Fruit fly (Drosophila melanogaster): Measurements from ENCODE around the gene CG6707.

CG6707 gene

DNA sequence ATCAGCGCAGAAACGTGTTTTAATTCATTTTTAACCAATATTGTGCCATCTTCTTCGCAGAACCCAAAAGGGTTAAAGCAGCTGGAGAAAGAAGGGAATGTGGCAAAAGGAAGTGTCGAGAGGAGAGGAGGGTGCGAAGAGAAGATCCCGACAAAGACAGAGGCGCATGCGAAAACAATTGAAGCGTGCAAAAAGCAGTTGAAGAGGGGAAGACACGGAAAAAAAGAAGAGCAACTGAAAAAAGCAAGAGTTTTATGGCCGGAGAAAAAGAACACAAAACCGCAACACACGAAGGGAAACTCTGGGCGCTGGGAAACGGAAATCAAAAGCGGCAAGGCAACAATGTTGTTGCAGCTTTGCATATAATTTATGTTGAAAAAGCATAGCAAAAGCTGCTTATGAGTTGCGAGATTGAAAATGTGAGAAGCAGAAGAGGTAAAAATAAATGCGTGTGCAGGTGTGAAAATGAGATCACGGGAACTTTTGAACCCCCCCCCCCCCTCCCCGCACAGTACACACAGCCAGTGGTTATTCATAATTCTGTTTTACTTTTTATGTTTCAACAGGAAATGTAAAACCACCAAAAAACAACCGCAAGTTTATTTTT, 45.1 kb downstream of the CG6707 start (continued):
- no peak for TF ChIP-seq esn (GFP tag; optimal IDR thresholded peaks at IDR 0.05)
- TF ChIP-seq CG6854 (GFP tag; optimal IDR thresholded peaks at IDR 0.05) = no peak
- no peak for TF ChIP-seq salr (GFP tag; optimal IDR thresholded peaks at IDR 0.05)
- TF ChIP-seq CG34406 (GFP tag; optimal IDR thresholded peaks at IDR 0.05) = no peak
- peak; percentile 73 for TF ChIP-seq CG1621 (tag; optimal IDR thresholded peaks at IDR 0.05)
- TF ChIP-seq Met (GFP tag; optimal IDR thresholded peaks at IDR 0.05) = peak; percentile 7
- TF ChIP-seq Sox15 (GFP tag; optimal IDR thresholded peaks at IDR 0.05) = no peak
- TF ChIP-seq Lpt (GFP tag; optimal IDR thresholded peaks at IDR 0.05) = no peak
- TF ChIP-seq achi (GFP tag; optimal IDR thresholded peaks at IDR 0.05) = peak; percentile 6
- no peak for TF ChIP-seq CG7368 (GFP tag; optimal IDR thresholded peaks at IDR 0.05)
- peak; percentile 87 for TF ChIP-seq Blimp-1 (GFP tag; optimal IDR thresholded peaks at IDR 0.05)
- TF ChIP-seq lz (GFP tag; optimal IDR thresholded peaks at IDR 0.05) = no peak
- TF ChIP-seq dac (GFP tag; optimal IDR thresholded peaks at IDR 0.05) = no peak
- TF ChIP-seq acj6 (GFP tag; optimal IDR thresholded peaks at IDR 0.05) = no peak
- TF ChIP-seq pdm3 (GFP tag; optimal IDR thresholded peaks at IDR 0.05) = no peak
- no peak for TF ChIP-seq vri (GFP tag; optimal IDR thresholded peaks at IDR 0.05)
- peak; percentile 40 to 43 for TF ChIP-seq ss (GFP tag; optimal IDR thresholded peaks at IDR 0.05)
- TF ChIP-seq Eip75B (GFP tag; optimal IDR thresholded peaks at IDR 0.05) = no peak
- no peak for TF ChIP-seq CG10631 (GFP tag; optimal IDR thresholded peaks at IDR 0.05)
- no peak for TF ChIP-seq Hr38 (GFP tag; optimal IDR thresholded peaks at IDR 0.05)
- TF ChIP-seq CG15336 (GFP tag; IDR thresholded peaks at IDR 0.05) = no peak
- no peak for TF ChIP-seq CG16779 (tag; optimal IDR thresholded peaks at IDR 0.05)
- no peak for TF ChIP-seq CG8319 (GFP tag; optimal IDR thresholded peaks at IDR 0.05)
- no peak for TF ChIP-seq Hr4 (GFP tag; optimal IDR thresholded peaks at IDR 0.05)
- no peak for TF ChIP-seq Eip93F (GFP tag; optimal IDR thresholded peaks at IDR 0.05)
- no peak for TF ChIP-seq eg (GFP tag; IDR thresholded peaks at IDR 0.05)
- no peak for TF ChIP-seq CG11294 (GFP tag; IDR thresholded peaks at IDR 0.05)
- peak; percentile 13 for TF ChIP-seq fd59A (GFP tag; optimal IDR thresholded peaks at IDR 0.05)
- no peak; the same call in 2 of the 3 replicates for TF ChIP-seq CG6163 (GFP tag; IDR thresholded peaks at IDR 0.05)
- peak; percentile 31 for TF ChIP-seq Sox14 (GFP tag; optimal IDR thresholded peaks at IDR 0.05)
- TF ChIP-seq CG3032 (tag; optimal IDR thresholded peaks at IDR 0.05) = peak; percentile 29
- TF ChIP-seq CG4318 (GFP tag; optimal IDR thresholded peaks at IDR 0.05) = no peak

dm6 chr3L:9851000-9851671, 47.2 kb downstream of the CG6707 start:
- TF ChIP-seq CG6792 (GFP tag; optimal IDR thresholded peaks at IDR 0.05) = no peak
- no peak for TF ChIP-seq dac (GFP tag; optimal IDR thresholded peaks at IDR 0.05)
- TF ChIP-seq OdsH (GFP tag; optimal IDR thresholded peaks at IDR 0.05) = peak; percentile 8
- TF ChIP-seq CG8119 (GFP tag; IDR thresholded peaks at IDR 0.05) = no peak
- TF ChIP-seq CG15336 (GFP tag; IDR thresholded peaks at IDR 0.05) = no peak
- TF ChIP-seq Hr38 (GFP tag; optimal IDR thresholded peaks at IDR 0.05) = no peak
- TF ChIP-seq CG16779 (tag; optimal IDR thresholded peaks at IDR 0.05) = no peak
- TF ChIP-seq CG8319 (GFP tag; optimal IDR thresholded peaks at IDR 0.05) = no peak
- TF ChIP-seq cyc (GFP tag; optimal IDR thresholded peaks at IDR 0.05) = no peak
- TF ChIP-seq ss (GFP tag; optimal IDR thresholded peaks at IDR 0.05) = no peak
- no peak for TF ChIP-seq Eip93F (GFP tag; optimal IDR thresholded peaks at IDR 0.05)
- TF ChIP-seq CG9139 (GFP tag; optimal IDR thresholded peaks at IDR 0.05) = no peak
- TF ChIP-seq Hr4 (GFP tag; optimal IDR thresholded peaks at IDR 0.05) = no peak
- peak; percentile 85 for TF ChIP-seq svp (GFP tag)
- TF ChIP-seq CG10631 (GFP tag; optimal IDR thresholded peaks at IDR 0.05) = peak; percentile 25
- no peak for TF ChIP-seq spab (GFP tag; optimal IDR thresholded peaks at IDR 0.05)
- TF ChIP-seq Ets96B (tag; optimal IDR thresholded peaks at IDR 0.05) = peak; percentile 0
- no peak for TF ChIP-seq CG1621 (tag; optimal IDR thresholded peaks at IDR 0.05)
- TF ChIP-seq Sox102F (GFP tag; optimal IDR thresholded peaks at IDR 0.05) = no peak
- TF ChIP-seq pdm3 (GFP tag; optimal IDR thresholded peaks at IDR 0.05) = peak; percentile 19
- no peak for TF ChIP-seq acj6 (GFP tag; optimal IDR thresholded peaks at IDR 0.05)
- no peak for TF ChIP-seq CG31627 (GFP tag; optimal IDR thresholded peaks at IDR 0.05)
- no peak for TF ChIP-seq CG11902 (GFP tag; optimal IDR thresholded peaks at IDR 0.05)
- TF ChIP-seq Ets21C (GFP tag; optimal IDR thresholded peaks at IDR 0.05) = no peak
- TF ChIP-seq CG11762 (GFP tag; optimal IDR thresholded peaks at IDR 0.05; ENCODE audit: insufficient read depth) = no peak
- no peak for TF ChIP-seq CG8632 (GFP tag; optimal IDR thresholded peaks at IDR 0.05)
- TF ChIP-seq Blimp-1 (GFP tag; optimal IDR thresholded peaks at IDR 0.05) = no peak
- TF ChIP-seq CG7368 (GFP tag; optimal IDR thresholded peaks at IDR 0.05) = no peak
- TF ChIP-seq achi (GFP tag; optimal IDR thresholded peaks at IDR 0.05) = no peak
- TF ChIP-seq Gug (GFP tag; IDR thresholded peaks at IDR 0.05) = no peak
- TF ChIP-seq lz (GFP tag; optimal IDR thresholded peaks at IDR 0.05) = no peak
- no peak for TF ChIP-seq CG34406 (GFP tag; optimal IDR thresholded peaks at IDR 0.05)
